Fruit fly (Drosophila melanogaster) whole organism, adult: ENCODE data around the gene CG42268.

ENCODE experiments used
- CG7045 ChIP-seq: fragments of 200-800 bp; sonication (Bioruptor generic); optimal IDR thresholded peaks from 2 replicates; lab custom pipeline; 2017; ENCODE audit warnings: missing biosample characterization, mild to moderate bottlenecking, missing genetic modification characterization
- Clk ChIP-seq: fragments of 200-800 bp; sonication (Bioruptor generic); optimal IDR thresholded peaks from 2 replicates; lab custom pipeline; 2017; ENCODE audit warnings: missing biosample characterization, missing genetic modification characterization
- kay ChIP-seq: fragments of 200-800 bp; sonication (Bioruptor generic); peaks from one replicate; lab custom pipeline; 2016; ENCODE audit warnings: missing biosample characterization, missing genetic modification characterization, borderline replicate concordance
- pad ChIP-seq: fragments of 200-800 bp; sonication (Bioruptor generic); optimal IDR thresholded peaks from 3 replicates; lab custom pipeline; 2017; ENCODE audit warnings: missing biosample characterization, missing genetic modification characterization, mild to moderate bottlenecking, moderate library complexity, missing genetic modification reagents
- tj ChIP-seq: fragments of 200-800 bp; sonication (Bioruptor generic); optimal IDR thresholded peaks from 3 replicates; lab custom pipeline; 2017; ENCODE audit warnings: missing biosample characterization, mild to moderate bottlenecking, missing genetic modification characterization, moderate library complexity
- toe ChIP-seq: fragments of 200-800 bp; sonication (Bioruptor generic); optimal IDR thresholded peaks from 2 replicates; lab custom pipeline; 2016; ENCODE audit warnings: missing biosample characterization, missing genetic modification characterization

DNA sequence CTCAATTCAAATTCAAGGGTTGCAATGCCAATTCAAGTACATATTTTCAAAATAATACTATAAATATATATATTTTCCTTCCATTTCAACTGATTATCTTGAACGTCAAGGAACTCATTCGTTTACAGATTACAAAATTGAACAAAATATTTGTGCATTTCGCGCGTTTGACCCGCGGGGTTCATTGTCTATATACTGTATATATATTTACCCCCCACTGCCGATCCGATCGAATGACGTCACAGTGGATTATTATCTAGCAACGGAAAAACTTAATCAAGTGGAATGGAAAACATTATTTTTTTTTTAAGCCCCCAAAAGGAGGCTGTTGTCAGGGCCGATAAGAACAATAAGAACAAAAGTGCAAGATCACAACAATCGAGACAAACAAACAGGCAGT lies 72.7 kb downstream of the CG42268 start:
- TF ChIP-seq pad (no peak), toe (no peak), kay (GFP tag; lab: Kevin White, UChicago) (peak; percentile 86), tj (GFP tag; lab: Kevin White, UChicago) (no peak), Clk (GFP tag; lab: Kevin White, UChicago) (no peak), CG7045 (GFP tag; lab: Kevin White, UChicago) (no peak)
